Fruit fly (Drosophila melanogaster): ENCODE results near the gene TpnC73F.

TpnC73F gene

DNA sequence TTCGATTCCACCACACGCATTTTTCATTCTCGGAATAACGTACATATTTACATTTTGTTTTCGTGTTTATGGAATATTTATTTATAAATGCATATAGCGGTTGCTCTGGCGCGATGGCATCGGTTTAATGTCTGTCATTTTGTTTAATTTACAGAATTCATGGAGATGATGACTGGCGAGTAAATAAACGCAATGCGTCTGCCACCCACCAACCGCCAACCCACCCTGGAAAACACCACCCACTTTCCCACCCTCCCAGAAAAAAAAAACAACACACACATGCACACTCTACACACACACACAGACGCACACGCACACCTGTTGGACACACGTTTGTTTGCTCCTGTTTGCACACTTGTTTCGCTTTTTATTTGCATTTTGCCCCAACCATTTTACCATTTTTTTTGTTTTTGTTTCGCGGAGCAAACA is 2.0 kb downstream of the TpnC73F start (continued):
- peak; percentile 21 for TF ChIP-seq CG2202 (tag; optimal IDR thresholded peaks at IDR 0.05)
- no peak for TF ChIP-seq cad (GFP tag; optimal IDR thresholded peaks at IDR 0.05)
- peak; percentile 44 for TF ChIP-seq CG6254 (GFP tag; optimal IDR thresholded peaks at IDR 0.05)
- peak; percentile 40 for TF ChIP-seq CG8281 (tag; optimal IDR thresholded peaks at IDR 0.05)
- peak; percentile 37 for TF ChIP-seq CrebB (tag; optimal IDR thresholded peaks at IDR 0.05)
- TF ChIP-seq CG15601 (tag; optimal IDR thresholded peaks at IDR 0.05), result peak; percentile 74
- TF ChIP-seq CG11247 (GFP tag; IDR thresholded peaks at IDR 0.05), result 0 out of 2 replicates have a peak, but pooled peaks have one; percentile 23
- TF ChIP-seq CG12391 (tag; optimal IDR thresholded peaks at IDR 0.05), result peak; percentile 12
- TF ChIP-seq Ets65A (GFP tag), result peak; percentile 39
- TF ChIP-seq hkb (optimal IDR thresholded peaks at IDR 0.05), result no peak
- no peak for TF ChIP-seq hkb (GFP tag; IDR thresholded peaks at IDR 0.05)
- TF ChIP-seq Fer1 (GFP tag; optimal IDR thresholded peaks at IDR 0.05), result peak; percentile 47
- TF ChIP-seq CG17359 (tag; optimal IDR thresholded peaks at IDR 0.05), result peak; percentile 48
- TF ChIP-seq peb (GFP tag; IDR thresholded peaks at IDR 0.05), result no peak
- TF ChIP-seq CG17328 (GFP tag; IDR thresholded peaks at IDR 0.05), result peak; percentile 33; the same call in 1 of the 2 replicates
- TF ChIP-seq hbn (GFP tag; IDR thresholded peaks at IDR 0.05; ENCODE audit: partially characterized antibody), result no peak
- peak; percentile 6 for TF ChIP-seq gcm (GFP tag; optimal IDR thresholded peaks at IDR 0.05)
- TF ChIP-seq bsh (GFP tag; optimal IDR thresholded peaks at IDR 0.05), result peak in 1 of 2 experiments; percentile 63
- TF ChIP-seq wor (GFP tag; IDR thresholded peaks at IDR 0.05), result no peak
- TF ChIP-seq CG8388 (GFP tag; optimal IDR thresholded peaks at IDR 0.05), result no peak
- no peak for TF ChIP-seq Myb (GFP tag; optimal IDR thresholded peaks at IDR 0.05)
- TF ChIP-seq amos (GFP tag; IDR thresholded peaks at IDR 0.05; ENCODE audit: partially characterized antibody), result no peak
- peak; percentile 12 for TF ChIP-seq CG10274 (GFP tag; optimal IDR thresholded peaks at IDR 0.05)
- TF ChIP-seq abd-A (tag; optimal IDR thresholded peaks at IDR 0.05), result peak; percentile 11
- no peak for TF ChIP-seq jing (GFP tag; optimal IDR thresholded peaks at IDR 0.05)
- peak; percentile 46; the same call in 1 of the 2 replicates for TF ChIP-seq vvl (GFP tag; IDR thresholded peaks at IDR 0.05)
- peak; percentile 5 for TF ChIP-seq HHEX (GFP tag; optimal IDR thresholded peaks at IDR 0.05)
- TF ChIP-seq CG1603 (tag; optimal IDR thresholded peaks at IDR 0.05), result peak; percentile 44
- TF ChIP-seq trem (tag; optimal IDR thresholded peaks at IDR 0.05), result no peak
- no peak for TF ChIP-seq gsb (GFP tag; IDR thresholded peaks at IDR 0.05)
- TF ChIP-seq CG2712 (tag; optimal IDR thresholded peaks at IDR 0.05), result peak; percentile 21
- TF ChIP-seq crp (GFP tag; optimal IDR thresholded peaks at IDR 0.05), result no peak
- TF ChIP-seq CG10543 (GFP tag; optimal IDR thresholded peaks at IDR 0.05), result peak; percentile 33
- peak; percentile 38 for TF ChIP-seq CG13424 (tag; optimal IDR thresholded peaks at IDR 0.05)
- TF ChIP-seq danr (GFP tag; IDR thresholded peaks at IDR 0.05), result no peak
- 0 out of 3 replicates have a peak, but pooled peaks have one; percentile 8 for TF ChIP-seq knrl (GFP tag; IDR thresholded peaks at IDR 0.05; ENCODE audit: partially characterized antibody)
- TF ChIP-seq Lhr (GFP tag; optimal IDR thresholded peaks at IDR 0.05), result peak; percentile 18
- TF ChIP-seq zfh1 (GFP tag; IDR thresholded peaks at IDR 0.05), result peak; percentile 53; the same call in 1 of the 3 replicates
- TF ChIP-seq CG10979 (tag; optimal IDR thresholded peaks at IDR 0.05), result peak; percentile 18
- peak; percentile 62 for TF ChIP-seq CG6813 (GFP tag; optimal IDR thresholded peaks at IDR 0.05)
- TF ChIP-seq Asciz (GFP tag; optimal IDR thresholded peaks at IDR 0.05), result peak; percentile 59
- TF ChIP-seq salm (tag; optimal IDR thresholded peaks at IDR 0.05), result peak; percentile 51
- 0 out of 2 replicates have a peak, but pooled peaks have one; percentile 7 for TF ChIP-seq ranshi (GFP tag; IDR thresholded peaks at IDR 0.05)
- peak; percentile 41 for TF ChIP-seq CG7987 (GFP tag; optimal IDR thresholded peaks at IDR 0.05)
- TF ChIP-seq MBD-R2 (GFP tag; IDR thresholded peaks at IDR 0.05), result 0 out of 2 replicates have a peak, but pooled peaks have one; percentile 14
- peak; percentile 62 for TF ChIP-seq scrt (GFP tag; optimal IDR thresholded peaks at IDR 0.05)
- TF ChIP-seq org-1 (GFP tag; optimal IDR thresholded peaks at IDR 0.05), result peak; percentile 13
- TF ChIP-seq CG8924 (tag; optimal IDR thresholded peaks at IDR 0.05), result peak; percentile 11
- peak in 1 of 2 experiments; percentile 48 for TF ChIP-seq Eip74EF (GFP tag; optimal IDR thresholded peaks at IDR 0.05)
